Worm (Caenorhabditis elegans): ENCODE data around the gene srh-204.
A peak's percentile ranks its signal among the peaks of the same experiment; 100 is the strongest.

srh-204 gene

ce11 chrV:4194587-4195211, 45.5 kb downstream of the srh-204 start, which contains the start of gene Y45G5AM.9 (continued):
- no peak for TF ChIP-seq sea-2 (GFP tag; optimal IDR thresholded peaks at IDR 0.05)
- peak; percentile 96 for TF ChIP-seq lin-39 (tag; optimal IDR thresholded peaks at IDR 0.05)
- TF ChIP-seq nhr-23 (tag; optimal IDR thresholded peaks at IDR 0.05), result peak; percentile 66
- no peak for TF ChIP-seq nhr-11 (tag; optimal IDR thresholded peaks at IDR 0.05)

ce11 chrV:4192688-4193471, 47.3 kb downstream of the srh-204 start:
- TF ChIP-seq hmg-11 (tag; optimal IDR thresholded peaks at IDR 0.05), result peak; percentile 62
- TF ChIP-seq elt-2 (tag; optimal IDR thresholded peaks at IDR 0.05), result no peak
- TF ChIP-seq nhr-76 (tag; optimal IDR thresholded peaks at IDR 0.05), result no peak
- peak; percentile 11 for TF ChIP-seq nfya-1 (tag; optimal IDR thresholded peaks at IDR 0.05; ENCODE audit: insufficient read depth)

- TF ChIP-seq jun-1 (tag; optimal IDR thresholded peaks at IDR 0.05) (no peak), skn-1 (tag; optimal IDR thresholded peaks at IDR 0.05) (no peak), ztf-11 (tag; optimal IDR thresholded peaks at IDR 0.05) (no peak), nfya-1 (tag; optimal IDR thresholded peaks at IDR 0.05; ENCODE audit: insufficient read depth) (no peak), eor-1 (tag; optimal IDR thresholded peaks at IDR 0.05) (no peak)
These were observed 50.0 kb downstream of the srh-204 start for ce11 chrV:4190232-4190631.

ce11 chrV:4189618-4190017, 50.6 kb downstream of the srh-204 start:
- TF ChIP-seq nhr-12 (tag; optimal IDR thresholded peaks at IDR 0.05) (no peak), ceh-28 (tag; optimal IDR thresholded peaks at IDR 0.05) (no peak), nhr-25 (tag; optimal IDR thresholded peaks at IDR 0.05) (no peak), elt-2 (tag; optimal IDR thresholded peaks at IDR 0.05) (no peak), ceh-9 (tag; optimal IDR thresholded peaks at IDR 0.05) (no peak), fkh-2 (tag; optimal IDR thresholded peaks at IDR 0.05) (no peak), nhr-237 (tag; optimal IDR thresholded peaks at IDR 0.05) (no peak), nhr-77 (tag; optimal IDR thresholded peaks at IDR 0.05) (no peak), nhr-23 (tag; optimal IDR thresholded peaks at IDR 0.05) (no peak), unc-62 (GFP tag; optimal IDR thresholded peaks at IDR 0.05) (no peak), ama-1 (optimal IDR thresholded peaks at IDR 0.05) (no peak), nhr-67 (tag; optimal IDR thresholded peaks at IDR 0.05) (no peak), daf-12 (tag; optimal IDR thresholded peaks at IDR 0.05) (no peak), lsy-12 (tag; optimal IDR thresholded peaks at IDR 0.05) (no peak), fkh-10 (GFP tag; optimal IDR thresholded peaks at IDR 0.05) (no peak), ztf-4 (tag; optimal IDR thresholded peaks at IDR 0.05) (no peak)

All from whole organism, L3 larva.